Fruit fly (Drosophila melanogaster): Measurements from ENCODE around the gene CG15546.

DNA sequence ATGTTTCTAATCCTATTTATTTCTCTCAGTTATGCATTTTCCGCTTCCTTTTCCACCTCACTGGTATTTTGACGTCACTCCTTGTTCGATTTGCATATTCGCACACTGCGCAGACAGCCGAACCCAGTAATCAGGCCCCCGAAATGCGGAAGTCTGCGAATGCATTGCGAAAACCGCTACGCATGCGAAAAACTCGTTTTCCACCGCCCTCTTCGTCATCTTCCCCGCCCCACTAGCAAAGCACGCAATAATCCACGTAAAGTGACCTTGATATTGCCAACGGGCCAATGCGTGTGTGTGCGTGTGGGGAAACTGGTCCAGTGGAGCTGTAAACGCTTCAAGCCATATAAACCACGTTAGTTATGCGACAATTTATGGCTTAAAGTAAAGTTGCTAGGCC, 12.0 kb downstream of the CG15546 start:
- TF ChIP-seq CG8478 (optimal IDR thresholded peaks at IDR 0.05) = no peak
- no peak for TF ChIP-seq CTCF (optimal IDR thresholded peaks at IDR 0.05)

All from S2 (cell line).